Worm (Caenorhabditis elegans): ENCODE measurements around the gene chil-13.

chil-13 gene

ce11 chrII:9481427-9481826 lies 43.3 kb upstream of the chil-13 start:
- TF ChIP-seq unc-39 (tag; optimal IDR thresholded peaks at IDR 0.05): no peak
- no peak for TF ChIP-seq nhr-28 (tag; optimal IDR thresholded peaks at IDR 0.05)
- TF ChIP-seq nhr-12 (tag; optimal IDR thresholded peaks at IDR 0.05): no peak
- TF ChIP-seq tbx-8 (GFP tag; optimal IDR thresholded peaks at IDR 0.05): no peak
- no peak for TF ChIP-seq zip-8 (tag; optimal IDR thresholded peaks at IDR 0.05)
- no peak for TF ChIP-seq mab-5 (tag; optimal IDR thresholded peaks at IDR 0.05)
- no peak for TF ChIP-seq ceh-39 (tag; optimal IDR thresholded peaks at IDR 0.05)
- TF ChIP-seq lin-13 (tag; optimal IDR thresholded peaks at IDR 0.05): no peak
- no peak for TF ChIP-seq sptf-1 (tag; optimal IDR thresholded peaks at IDR 0.05)
- no peak for TF ChIP-seq flh-1 (GFP tag; optimal IDR thresholded peaks at IDR 0.05)

- TF ChIP-seq ham-2 (GFP tag; optimal IDR thresholded peaks at IDR 0.05): no peak
- no peak for TF ChIP-seq elt-1 (tag; optimal IDR thresholded peaks at IDR 0.05; ENCODE audit: borderline replicate concordance, insufficient read depth)
- no peak for TF ChIP-seq sptf-1 (tag; optimal IDR thresholded peaks at IDR 0.05)
- TF ChIP-seq nhr-76 (tag; optimal IDR thresholded peaks at IDR 0.05): no peak
- TF ChIP-seq bed-3 (GFP tag; optimal IDR thresholded peaks at IDR 0.05): no peak
- no peak for TF ChIP-seq pha-4 (tag; optimal IDR thresholded peaks at IDR 0.05)
- TF ChIP-seq drap-1 (GFP tag; optimal IDR thresholded peaks at IDR 0.05): no peak
- no peak for TF ChIP-seq mls-2 (tag; optimal IDR thresholded peaks at IDR 0.05)
- no peak for TF ChIP-seq mep-1 (tag; optimal IDR thresholded peaks at IDR 0.05)
- TF ChIP-seq unc-62 (GFP tag; optimal IDR thresholded peaks at IDR 0.05): no peak
- TF ChIP-seq nhr-28 (tag; optimal IDR thresholded peaks at IDR 0.05): no peak
- TF ChIP-seq unc-120 (tag; optimal IDR thresholded peaks at IDR 0.05; ENCODE audit: poor library complexity, severe bottlenecking): no peak
Observed at ce11 chrII:9480006-9480405, 41.9 kb upstream of the chil-13 start, which contains the start of gene T19H5.7. TSS of gene T19H5.7 (minus strand) at chrII:9480106.

DNA sequence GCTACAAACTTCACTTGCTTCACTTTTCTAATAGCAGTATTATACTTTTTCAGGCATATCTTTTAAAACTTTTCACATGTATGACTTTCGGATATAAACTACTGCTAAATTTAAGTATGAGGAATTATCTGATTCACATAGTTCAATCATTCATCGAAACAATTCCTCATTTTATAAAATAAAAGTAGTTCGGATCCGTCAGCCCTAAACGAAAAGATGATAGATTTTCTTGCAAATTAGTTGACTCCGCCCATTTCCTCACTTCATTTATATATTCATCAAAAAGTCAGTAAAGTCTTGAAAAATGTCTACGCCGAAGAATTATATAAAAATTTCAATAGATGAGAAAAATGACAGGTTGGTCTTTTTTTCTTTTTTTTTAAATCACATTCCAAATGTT lies 39.4 kb upstream of the chil-13 start, which contains the start of gene chil-27:
TSS of gene chil-27 (plus strand) at position 301 of the 400 bp plus-strand sequence.
- TF ChIP-seq ceh-39 (tag; optimal IDR thresholded peaks at IDR 0.05) (no peak), lsy-2 (tag; optimal IDR thresholded peaks at IDR 0.05) (no peak), mep-1 (tag; optimal IDR thresholded peaks at IDR 0.05) (no peak), pha-4 (tag; optimal IDR thresholded peaks at IDR 0.05) (no peak), ham-2 (GFP tag; optimal IDR thresholded peaks at IDR 0.05) (no peak), snpc-4 (tag; optimal IDR thresholded peaks at IDR 0.05) (no peak), nhr-2 (tag; optimal IDR thresholded peaks at IDR 0.05) (no peak), nhr-28 (tag; optimal IDR thresholded peaks at IDR 0.05) (no peak), bed-3 (GFP tag; optimal IDR thresholded peaks at IDR 0.05) (no peak), mab-5 (tag; optimal IDR thresholded peaks at IDR 0.05) (no peak), hlh-1 (tag; optimal IDR thresholded peaks at IDR 0.05) (no peak), cnd-1 (tag; optimal IDR thresholded peaks at IDR 0.05) (no peak), ceh-43 (GFP tag; optimal IDR thresholded peaks at IDR 0.05) (no peak)

DNA sequence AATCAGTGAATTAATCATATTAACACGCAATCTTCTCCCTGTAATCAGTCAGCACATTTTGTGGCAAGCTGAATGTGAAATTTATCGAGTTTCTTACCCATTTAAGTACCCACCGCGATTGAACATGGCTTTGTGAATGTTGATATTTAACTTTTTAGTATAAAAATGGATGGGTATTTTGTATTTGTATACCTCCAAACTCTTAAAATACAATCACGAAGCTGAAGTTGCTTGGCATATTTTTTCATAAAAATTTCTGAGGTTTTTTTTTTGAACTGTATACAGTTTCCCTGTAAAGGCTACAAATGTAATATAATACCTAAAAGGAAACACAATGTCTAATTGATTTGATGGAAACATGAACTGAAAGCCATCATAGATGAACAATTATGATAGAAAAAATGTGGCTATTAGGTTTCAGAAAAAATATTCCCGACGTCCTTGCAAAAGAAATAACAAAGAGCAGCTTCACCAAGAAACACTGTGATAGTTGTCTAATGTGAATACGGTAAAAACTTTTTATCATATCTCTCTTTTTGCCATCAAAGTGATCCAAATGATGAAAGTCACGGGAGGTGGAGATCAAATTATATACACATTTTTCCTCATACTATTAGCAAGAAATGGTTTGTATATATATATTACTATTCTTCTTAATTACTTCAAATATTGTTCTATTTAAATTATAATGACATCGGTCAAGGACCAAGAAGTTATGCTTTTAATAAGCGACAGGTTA lies 36.4 kb upstream of the chil-13 start, which contains the start of the genes chil-25 and chil-26:
TSS of gene chil-25 (minus strand) at position 101 of the 739 bp plus-strand sequence.
TSS of gene chil-26 (plus strand) at position 689 of the 739 bp plus-strand sequence.
- TF ChIP-seq lin-13 (tag; optimal IDR thresholded peaks at IDR 0.05) (no peak), bed-3 (GFP tag; optimal IDR thresholded peaks at IDR 0.05) (no peak), nhr-12 (tag; optimal IDR thresholded peaks at IDR 0.05) (no peak), sptf-1 (tag; optimal IDR thresholded peaks at IDR 0.05) (no peak), ham-2 (GFP tag; optimal IDR thresholded peaks at IDR 0.05) (no peak), sem-2 (GFP tag; optimal IDR thresholded peaks at IDR 0.05) (no peak), pha-4 (tag; optimal IDR thresholded peaks at IDR 0.05) (no peak), ceh-43 (GFP tag; optimal IDR thresholded peaks at IDR 0.05) (no peak), nhr-2 (tag; optimal IDR thresholded peaks at IDR 0.05) (no peak), mls-2 (tag; optimal IDR thresholded peaks at IDR 0.05) (no peak), blmp-1 (tag; optimal IDR thresholded peaks at IDR 0.05) (no peak), nhr-28 (tag; optimal IDR thresholded peaks at IDR 0.05) (no peak), mep-1 (tag; optimal IDR thresholded peaks at IDR 0.05) (no peak), ztf-11 (tag; optimal IDR thresholded peaks at IDR 0.05) (no peak), elt-3 (tag; optimal IDR thresholded peaks at IDR 0.05) (no peak), M03D4.4 (tag; optimal IDR thresholded peaks at IDR 0.05) (no peak), nhr-76 (tag; optimal IDR thresholded peaks at IDR 0.05) (no peak)

All from whole organism, mixed stage, embryonic.